Worm (Caenorhabditis elegans): Measurements from ENCODE around the gene Y62F5A.9.

Y62F5A.9 gene

DNA sequence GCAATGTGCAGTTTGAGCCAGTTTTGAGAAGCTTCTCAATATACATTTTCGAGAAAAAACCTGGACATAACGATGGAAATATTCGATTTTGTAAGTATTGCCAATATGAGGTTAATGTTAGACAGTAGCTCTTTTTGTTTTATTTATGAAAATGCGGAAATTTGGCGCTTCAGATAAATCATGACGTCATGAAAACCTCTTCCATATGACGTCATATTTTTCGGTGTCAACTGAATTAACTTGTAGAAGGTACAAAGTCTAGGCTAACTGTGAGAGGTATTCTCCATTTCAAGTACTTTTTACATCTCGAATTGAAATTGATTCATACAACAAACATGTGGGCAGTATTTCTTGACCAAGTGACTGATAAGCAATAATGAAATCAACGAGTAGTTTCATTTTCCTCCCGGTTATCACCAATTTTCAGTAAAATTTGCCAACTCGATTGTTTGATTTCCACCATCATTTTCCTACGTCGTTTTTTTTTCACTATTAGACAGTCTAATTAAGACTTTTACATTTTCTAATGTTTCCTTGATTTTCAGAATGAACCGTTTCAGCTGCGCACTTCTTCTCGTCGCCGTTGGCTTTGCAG, 32.7 kb upstream of the Y62F5A.9 start, which contains the start of gene F54D5.3:
Gene F54D5.3 (plus strand): TSS at position 546 of the 595 bp plus-strand sequence.
- no peak for TF ChIP-seq ama-1 (optimal IDR thresholded peaks at IDR 0.05)
- TF ChIP-seq ceh-13 (GFP tag; optimal IDR thresholded peaks at IDR 0.05), result no peak
- TF ChIP-seq scrt-1 (GFP tag; IDR thresholded peaks at IDR 0.05), result no peak
- TF ChIP-seq flt-1 (GFP tag; IDR thresholded peaks at IDR 0.05), result no peak
- TF ChIP-seq ets-7 (tag; optimal IDR thresholded peaks at IDR 0.05), result no peak
- no peak for TF ChIP-seq pes-1 (GFP tag; IDR thresholded peaks at IDR 0.05)
- no peak for TF ChIP-seq aly-1 (tag; optimal IDR thresholded peaks at IDR 0.05)

DNA sequence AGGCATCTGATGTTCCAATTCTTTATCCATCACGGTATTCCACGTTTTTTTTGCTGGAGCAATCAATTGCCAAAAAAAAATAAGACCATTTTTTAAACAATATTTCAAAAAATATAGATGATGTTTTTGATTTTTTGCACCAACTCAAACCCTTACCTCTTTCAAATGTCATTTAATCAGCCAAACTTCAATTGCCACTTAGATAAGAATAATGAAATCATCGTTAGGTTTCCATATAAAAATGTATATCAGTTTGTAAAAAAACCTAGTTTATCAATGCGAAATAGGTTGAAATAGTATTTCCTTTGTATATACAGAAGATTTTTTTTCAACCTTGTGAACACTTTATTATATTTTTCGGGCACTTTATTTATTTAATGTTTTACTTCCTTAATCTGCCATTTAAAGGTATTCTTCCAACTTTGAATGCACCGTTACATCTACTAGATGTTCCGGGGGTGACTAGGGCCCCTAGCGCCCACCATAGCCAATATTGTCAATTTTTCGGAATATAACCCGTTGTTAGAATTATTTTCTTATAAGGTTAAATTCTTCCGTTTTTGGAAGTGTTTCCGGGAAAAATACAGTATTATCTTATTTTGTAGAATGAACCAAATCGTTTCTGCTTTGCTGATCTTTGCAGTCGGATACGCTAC, 30.7 kb upstream of the Y62F5A.9 start, which contains the start of the genes F54D5.23 and F54D5.4:
Gene F54D5.23 (minus strand): TSS at position 75 of the 656 bp plus-strand sequence.
Gene F54D5.4 (plus strand): TSS at position 606 of the 656 bp plus-strand sequence.
- TF ChIP-seq tbx-11 (GFP tag; IDR thresholded peaks at IDR 0.05) (no peak), scrt-1 (GFP tag; IDR thresholded peaks at IDR 0.05) (no peak)

DNA sequence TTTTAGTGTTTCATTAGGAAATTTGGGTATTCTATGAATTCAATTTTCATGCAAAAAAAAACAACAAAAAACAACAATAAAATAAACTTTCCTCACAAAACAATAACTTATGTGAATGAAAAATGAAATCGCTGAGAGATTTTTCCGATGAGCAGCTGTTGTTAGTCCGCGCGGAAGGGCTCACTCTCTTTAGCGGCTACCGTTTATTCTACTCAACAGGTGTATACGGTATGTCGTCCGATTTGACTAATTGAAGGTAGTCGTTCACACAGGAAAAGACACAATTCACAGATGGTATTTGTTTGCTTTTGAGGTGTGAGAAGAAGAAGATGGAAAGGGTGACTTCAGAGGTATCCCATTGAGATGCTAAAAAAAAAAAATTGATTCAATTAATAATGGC, 30.0 kb upstream of the Y62F5A.9 start:
- TF ChIP-seq flt-1 (GFP tag; IDR thresholded peaks at IDR 0.05) (no peak), sea-1 (GFP tag; conservative IDR thresholded peaks at IDR 0.05) (no peak), scrt-1 (GFP tag; IDR thresholded peaks at IDR 0.05) (no peak)

DNA sequence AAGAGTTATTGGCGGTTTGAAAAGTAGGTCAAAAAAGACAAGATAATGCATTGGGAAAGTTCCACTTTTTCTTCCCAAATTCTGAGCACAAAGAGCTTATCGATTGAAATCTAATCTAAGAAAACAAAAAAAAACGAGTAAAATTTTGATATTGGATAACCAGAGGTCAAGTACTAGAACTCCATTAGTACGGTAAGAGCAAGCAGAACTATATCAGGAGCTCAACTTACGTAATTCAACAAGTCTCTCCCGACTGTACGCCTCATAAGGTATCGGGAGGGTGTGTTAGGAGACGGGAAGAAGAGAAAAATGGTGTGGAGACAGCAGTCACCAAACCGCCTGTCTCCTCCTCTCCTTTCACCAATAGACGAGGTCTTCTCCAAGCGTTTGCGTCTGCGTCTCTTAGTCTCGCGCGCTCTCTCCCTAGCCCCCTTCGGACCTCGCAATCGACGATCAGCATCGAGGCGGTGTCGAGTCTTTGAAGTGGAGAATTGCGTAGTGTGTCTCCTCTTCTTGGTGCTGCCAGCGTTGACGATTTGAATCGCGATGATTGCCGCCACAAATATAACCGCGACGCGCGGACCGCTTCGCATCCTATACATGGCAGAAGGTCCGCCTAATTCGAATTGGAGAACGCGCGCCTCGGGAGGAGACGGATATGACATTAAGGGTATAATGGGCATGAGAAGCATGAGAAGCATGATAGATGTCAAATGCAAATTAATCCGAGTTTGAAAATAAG, 28.5 kb upstream of the Y62F5A.9 start, which contains the start of gene F54D5.5:
Gene F54D5.5 (minus strand): TSS at position 51 of the 742 bp plus-strand sequence.
- TF ChIP-seq tbx-11 (GFP tag; IDR thresholded peaks at IDR 0.05) (0 out of 2 replicates have a peak, but pooled peaks have one; percentile 49), ama-1 (optimal IDR thresholded peaks at IDR 0.05) (no peak), tra-4 (tag; optimal IDR thresholded peaks at IDR 0.05) (no peak), B0310.2 (tag; optimal IDR thresholded peaks at IDR 0.05) (no peak), aly-1 (tag; optimal IDR thresholded peaks at IDR 0.05) (no peak), flt-1 (GFP tag; IDR thresholded peaks at IDR 0.05) (peak; percentile 27; the same call in 1 of the 2 replicates), F13C5.2 (tag; optimal IDR thresholded peaks at IDR 0.05) (peak; percentile 16), pes-1 (GFP tag; IDR thresholded peaks at IDR 0.05) (0 out of 2 replicates have a peak, but pooled peaks have one; percentile 18), hmbx-1 (tag; optimal IDR thresholded peaks at IDR 0.05) (no peak), ets-7 (tag; optimal IDR thresholded peaks at IDR 0.05) (no peak), hmg-4 (GFP tag; optimal IDR thresholded peaks at IDR 0.05) (peak; percentile 87), ceh-36 (tag; optimal IDR thresholded peaks at IDR 0.05) (no peak), sea-1 (GFP tag; conservative IDR thresholded peaks at IDR 0.05) (0 out of 2 replicates have a peak, but pooled peaks have one; percentile 38)

DNA sequence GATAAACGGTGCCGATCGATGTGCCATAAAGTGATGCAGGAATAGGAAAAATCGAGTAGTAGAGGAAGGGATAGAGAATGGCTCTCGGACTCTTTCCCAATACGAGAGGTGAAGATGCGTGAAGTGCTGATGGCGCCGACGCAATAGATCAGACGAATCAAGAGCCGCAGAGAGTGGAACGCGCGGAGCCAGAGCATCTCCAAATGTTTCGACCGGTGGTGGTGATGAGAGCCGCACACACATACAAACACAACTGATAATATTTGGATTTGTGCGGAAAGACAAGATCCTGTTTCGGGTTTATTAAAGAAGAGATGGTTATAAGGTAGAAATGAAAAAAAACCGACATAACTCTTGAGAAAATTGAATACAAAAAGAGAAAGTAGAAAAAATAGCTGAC, 25.5 kb upstream of the Y62F5A.9 start, which contains the start of gene F54D5.15:
Gene F54D5.15 (minus strand): TSS at position 101 of the 400 bp plus-strand sequence.
- TF ChIP-seq pes-1 (GFP tag; IDR thresholded peaks at IDR 0.05), result no peak
- TF ChIP-seq sea-1 (GFP tag; conservative IDR thresholded peaks at IDR 0.05), result no peak
- no peak for TF ChIP-seq flt-1 (GFP tag; IDR thresholded peaks at IDR 0.05)
- no peak for TF ChIP-seq hnd-1 (tag; optimal IDR thresholded peaks at IDR 0.05)
- TF ChIP-seq tbx-11 (GFP tag; IDR thresholded peaks at IDR 0.05), result no peak
- no peak for TF ChIP-seq aly-1 (tag; optimal IDR thresholded peaks at IDR 0.05)
- no peak for TF ChIP-seq tbx-37 (GFP tag; conservative IDR thresholded peaks at IDR 0.05)
- no peak for TF ChIP-seq ceh-13 (GFP tag; optimal IDR thresholded peaks at IDR 0.05)
- no peak for TF ChIP-seq ets-7 (tag; optimal IDR thresholded peaks at IDR 0.05)
- no peak for TF ChIP-seq scrt-1 (GFP tag; IDR thresholded peaks at IDR 0.05)
- no peak for TF ChIP-seq ama-1 (optimal IDR thresholded peaks at IDR 0.05)
- TF ChIP-seq tra-4 (tag; optimal IDR thresholded peaks at IDR 0.05), result no peak
- TF ChIP-seq hmg-4 (GFP tag; optimal IDR thresholded peaks at IDR 0.05), result no peak

- TF ChIP-seq ceh-13 (GFP tag; optimal IDR thresholded peaks at IDR 0.05) (no peak), hmg-4 (GFP tag; optimal IDR thresholded peaks at IDR 0.05) (no peak), ets-7 (tag; optimal IDR thresholded peaks at IDR 0.05) (no peak), hmbx-1 (tag; optimal IDR thresholded peaks at IDR 0.05) (no peak), sea-1 (GFP tag; conservative IDR thresholded peaks at IDR 0.05) (no peak), ama-1 (optimal IDR thresholded peaks at IDR 0.05) (no peak), scrt-1 (GFP tag; IDR thresholded peaks at IDR 0.05) (no peak), flt-1 (GFP tag; IDR thresholded peaks at IDR 0.05) (no peak), tbx-37 (GFP tag; conservative IDR thresholded peaks at IDR 0.05) (no peak)
These were observed 17.7 kb upstream of the Y62F5A.9 start, which contains the start of gene F54D5.17 for ce11 chrII:11556338-11556737. Gene F54D5.17 (plus strand): TSS chrII:11556638.

DNA sequence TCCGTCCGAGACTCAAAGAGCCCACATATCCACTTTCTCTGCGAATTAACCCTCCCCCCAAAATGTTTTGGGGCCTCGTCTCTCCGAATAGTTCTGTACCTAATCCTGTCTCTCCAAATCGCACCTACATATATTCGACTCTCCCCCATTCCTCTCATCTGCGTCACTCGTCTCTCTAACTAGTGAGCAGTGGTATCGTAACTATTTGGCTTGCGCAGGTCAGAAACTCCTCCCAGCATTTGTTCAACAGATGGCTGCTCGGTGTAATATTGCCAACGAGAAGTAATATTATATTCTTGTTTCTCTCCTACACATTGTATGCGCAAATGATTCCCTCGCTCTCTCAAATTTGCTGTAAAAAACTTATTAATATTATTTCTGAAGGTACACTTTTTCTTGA, 17.0 kb upstream of the Y62F5A.9 start, which contains the start of gene F54D5.24:
Gene F54D5.24 (plus strand): TSS at position 316 of the 400 bp plus-strand sequence.
- TF ChIP-seq hmg-4 (GFP tag; optimal IDR thresholded peaks at IDR 0.05), result no peak
- TF ChIP-seq aly-1 (tag; optimal IDR thresholded peaks at IDR 0.05), result no peak
- no peak for TF ChIP-seq hnd-1 (tag; optimal IDR thresholded peaks at IDR 0.05)
- TF ChIP-seq ama-1 (optimal IDR thresholded peaks at IDR 0.05), result no peak
- no peak for TF ChIP-seq F13C5.2 (tag; optimal IDR thresholded peaks at IDR 0.05)
- no peak for TF ChIP-seq scrt-1 (GFP tag; IDR thresholded peaks at IDR 0.05)
- TF ChIP-seq pes-1 (GFP tag; IDR thresholded peaks at IDR 0.05), result no peak
- no peak for TF ChIP-seq ets-7 (tag; optimal IDR thresholded peaks at IDR 0.05)
- TF ChIP-seq hmbx-1 (tag; optimal IDR thresholded peaks at IDR 0.05), result no peak
- TF ChIP-seq B0310.2 (tag; optimal IDR thresholded peaks at IDR 0.05), result no peak
